Worm (Caenorhabditis elegans) whole organism, late embryonic: ENCODE results near the gene C55C3.8.

Experiments
- C08G9.2 ChIP-seq: sonication (generic microtip); optimal IDR thresholded peaks from 2 replicates; lab custom pipeline; 2016; ENCODE audit warnings: mild to moderate bottlenecking, missing genetic modification characterization, moderate library complexity, missing compliant biosample characterization
- C38D4.7 ChIP-seq: fragments of 200-800 bp; sonication (Bioruptor generic); optimal IDR thresholded peaks from 2 replicates; lab custom pipeline; 2018; ENCODE audit warnings: mild to moderate bottlenecking, missing genetic modification characterization, moderate library complexity, missing compliant biosample characterization
- K02D7.2 ChIP-seq: sonication (generic microtip); optimal IDR thresholded peaks from 2 replicates; lab custom pipeline; 2017; ENCODE audit warnings: mild to moderate bottlenecking, missing genetic modification characterization, missing compliant biosample characterization
- K09A11.1 ChIP-seq: sonication (generic microtip); optimal IDR thresholded peaks from 2 replicates; lab custom pipeline; 2017; ENCODE audit warnings: antibody characterized with exemption, mild to moderate bottlenecking, missing genetic modification characterization, missing compliant biosample characterization; ENCODE audit not compliant: insufficient read depth
- ama-1 ChIP-seq: fragments of 150-350 bp; optimal IDR thresholded peaks from 2 replicates; lab custom pipeline; 2014
- ceh-18 ChIP-seq: sonication (generic microtip); optimal IDR thresholded peaks from 2 replicates; lab custom pipeline; 2016; ENCODE audit warnings: missing genetic modification characterization, missing compliant biosample characterization
- ceh-2 ChIP-seq: sonication (generic microtip); optimal IDR thresholded peaks from 2 replicates; lab custom pipeline; 2016; ENCODE audit warnings: missing genotype, missing genetic modification characterization, missing compliant biosample characterization
- ceh-22 ChIP-seq: sonication (generic microtip); optimal IDR thresholded peaks from 2 replicates; lab custom pipeline; 2017; ENCODE audit warnings: missing biosample characterization, missing genetic modification characterization
- ceh-30 ChIP-seq: fragments of 150-350 bp; optimal IDR thresholded peaks from 2 replicates; lab custom pipeline; 2014; ENCODE audit warnings: missing biosample characterization, missing genetic modification characterization
- ceh-31 ChIP-seq: sonication (generic microtip); optimal IDR thresholded peaks from 2 replicates; lab custom pipeline; 2016; ENCODE audit warnings: missing genetic modification characterization, missing compliant biosample characterization
- ceh-34 ChIP-seq: sonication (generic microtip); optimal IDR thresholded peaks from 2 replicates; lab custom pipeline; 2016; ENCODE audit warnings: mild to moderate bottlenecking, missing genetic modification characterization, missing compliant biosample characterization
- ceh-45 ChIP-seq: fragments of 200-800 bp; sonication (Bioruptor generic); IDR thresholded peaks from 2 replicates; pipeline ENCODE4 v1.3.6; 2022; ENCODE audit warnings: missing genetic modification reagents, missing genetic modification characterization, missing compliant biosample characterization
- ceh-48 ChIP-seq: sonication (generic microtip); optimal IDR thresholded peaks from 2 replicates; lab custom pipeline; 2016; ENCODE audit warnings: missing genetic modification characterization, inconsistent platforms, missing compliant biosample characterization
- ceh-6 ChIP-seq: fragments of 200-800 bp; sonication (Bioruptor generic); optimal IDR thresholded peaks from 2 replicates; lab custom pipeline; 2018; ENCODE audit warnings: mild to moderate bottlenecking, missing genetic modification characterization, missing compliant biosample characterization
- ceh-9 ChIP-seq: sonication (generic microtip); optimal IDR thresholded peaks from 2 replicates; lab custom pipeline; 2016; ENCODE audit warnings: mild to moderate bottlenecking, missing genetic modification characterization, inconsistent platforms, missing compliant biosample characterization
- dmd-4 ChIP-seq: sonication (generic microtip); optimal IDR thresholded peaks from 2 replicates; lab custom pipeline; 2016; ENCODE audit warnings: borderline replicate concordance, missing genetic modification characterization, missing compliant biosample characterization
- elt-2 ChIP-seq: sonication (generic microtip); optimal IDR thresholded peaks from 2 replicates; lab custom pipeline; 2016; ENCODE audit warnings: missing genetic modification reagents, missing genetic modification characterization, missing compliant biosample characterization
- elt-4 ChIP-seq: sonication (generic microtip); optimal IDR thresholded peaks from 2 replicates; lab custom pipeline; 2016; ENCODE audit warnings: missing genetic modification characterization, missing compliant biosample characterization
- ets-4 ChIP-seq: sonication (generic microtip); optimal IDR thresholded peaks from 2 replicates; lab custom pipeline; 2016; ENCODE audit warnings: missing genetic modification characterization, missing compliant biosample characterization
- eyg-1 ChIP-seq: sonication (generic microtip); optimal IDR thresholded peaks from 2 replicates; lab custom pipeline; 2016; ENCODE audit warnings: missing genotype, missing genetic modification characterization, missing compliant biosample characterization
- fax-1 ChIP-seq: sonication (generic microtip); optimal IDR thresholded peaks from 2 replicates; lab custom pipeline; 2016; ENCODE audit warnings: missing genotype, missing genetic modification characterization, missing compliant biosample characterization
- fkh-10 ChIP-seq: fragments of 150-350 bp; optimal IDR thresholded peaks from 2 replicates; lab custom pipeline; 2014; ENCODE audit warnings: missing biosample characterization, missing genetic modification reagents, missing genetic modification characterization
- fkh-6 ChIP-seq: sonication (generic microtip); optimal IDR thresholded peaks from 2 replicates; lab custom pipeline; 2016; ENCODE audit warnings: missing genetic modification characterization, missing compliant biosample characterization
- gmeb-2 ChIP-seq: sonication (generic microtip); optimal IDR thresholded peaks from 2 replicates; lab custom pipeline; 2016; ENCODE audit warnings: missing genetic modification characterization, inconsistent platforms, missing compliant biosample characterization
- hlh-13 ChIP-seq: fragments of 200-800 bp; sonication (Bioruptor generic); optimal IDR thresholded peaks from 2 replicates; lab custom pipeline; 2018; ENCODE audit warnings: mild to moderate bottlenecking, missing genetic modification characterization, missing compliant biosample characterization
- hlh-15 ChIP-seq: sonication (generic microtip); optimal IDR thresholded peaks from 2 replicates; lab custom pipeline; 2016; ENCODE audit warnings: missing genetic modification characterization, missing compliant biosample characterization
- hlh-30 ChIP-seq: sonication (generic microtip); optimal IDR thresholded peaks from 2 replicates; lab custom pipeline; 2017; ENCODE audit warnings: antibody characterized with exemption, missing genetic modification characterization, missing compliant biosample characterization; ENCODE audit not compliant: insufficient read depth
- hlh-8 ChIP-seq: sonication (generic microtip); optimal IDR thresholded peaks from 2 replicates; lab custom pipeline; 2016; ENCODE audit warnings: missing genotype, missing genetic modification characterization, missing compliant biosample characterization
- lim-6 ChIP-seq: sonication (generic microtip); optimal IDR thresholded peaks from 2 replicates; lab custom pipeline; 2016; ENCODE audit warnings: missing genetic modification characterization, missing compliant biosample characterization
- madf-2 ChIP-seq: sonication (generic microtip); optimal IDR thresholded peaks from 2 replicates; lab custom pipeline; 2017; ENCODE audit warnings: missing genetic modification characterization, missing compliant biosample characterization
- mec-3 ChIP-seq: sonication (generic microtip); optimal IDR thresholded peaks from 2 replicates; lab custom pipeline; 2016; ENCODE audit warnings: borderline replicate concordance, missing genetic modification characterization, missing compliant biosample characterization
- nfya-1 ChIP-seq: sonication (generic microtip); optimal IDR thresholded peaks from 2 replicates; lab custom pipeline; 2017; ENCODE audit warnings: missing genetic modification characterization, mild to moderate bottlenecking, missing compliant biosample characterization, antibody characterized with exemption, moderate library complexity
- nhr-11 ChIP-seq: fragments of 150-350 bp; optimal IDR thresholded peaks from 2 replicates; lab custom pipeline; 2014; ENCODE audit warnings: missing biosample characterization, missing genetic modification characterization
- npax-4 ChIP-seq: sonication (generic microtip); optimal IDR thresholded peaks from 2 replicates; lab custom pipeline; 2016; ENCODE audit warnings: missing genetic modification characterization, missing compliant biosample characterization
- odd-2 ChIP-seq: sonication (generic microtip); optimal IDR thresholded peaks from 2 replicates; lab custom pipeline; 2017; ENCODE audit warnings: antibody characterized with exemption, mild to moderate bottlenecking, missing genetic modification characterization, missing compliant biosample characterization
- pag-3 ChIP-seq: sonication (generic microtip); optimal IDR thresholded peaks from 2 replicates; lab custom pipeline; 2016; ENCODE audit warnings: missing compliant biosample characterization, missing genetic modification characterization, borderline replicate concordance
- pat-9 ChIP-seq: fragments of 200-800 bp; sonication (Bioruptor generic); optimal IDR thresholded peaks from 2 replicates; lab custom pipeline; 2018; ENCODE audit warnings: mild to moderate bottlenecking, missing genetic modification characterization, moderate library complexity, missing compliant biosample characterization
- pha-2 ChIP-seq: sonication (generic microtip); optimal IDR thresholded peaks from 2 replicates; lab custom pipeline; 2017; ENCODE audit warnings: mild to moderate bottlenecking, missing genetic modification characterization, missing compliant biosample characterization
- pha-4 ChIP-seq: fragments of 150-350 bp; optimal IDR thresholded peaks from 2 replicates; lab custom pipeline; 2018; ENCODE audit warnings: missing biosample characterization, missing genetic modification reagents, missing genetic modification characterization
- pqm-1 ChIP-seq: sonication (generic microtip); optimal IDR thresholded peaks from 2 replicates; lab custom pipeline; 2016; ENCODE audit warnings: missing genetic modification characterization, missing compliant biosample characterization
- pros-1 ChIP-seq: fragments of 150-350 bp; optimal IDR thresholded peaks from 2 replicates; lab custom pipeline; 2014; ENCODE audit warnings: missing biosample characterization, missing genetic modification reagents, missing genetic modification characterization
- ref-2 ChIP-seq: sonication (generic microtip); optimal IDR thresholded peaks from 2 replicates; lab custom pipeline; 2016; ENCODE audit warnings: missing genetic modification characterization, missing compliant biosample characterization
- rnt-1 ChIP-seq: sonication (generic microtip); optimal IDR thresholded peaks from 2 replicates; lab custom pipeline; 2016; ENCODE audit warnings: missing genetic modification characterization, missing compliant biosample characterization
- sdc-2 ChIP-seq: sonication (generic microtip); optimal IDR thresholded peaks from 2 replicates; lab custom pipeline; 2016; ENCODE audit warnings: missing genotype, missing genetic modification characterization, missing compliant biosample characterization
- sox-2 ChIP-seq: fragments of 200-800 bp; sonication (Bioruptor generic); IDR thresholded peaks from 2 replicates; pipeline ENCODE4 v1.3.6; 2022; ENCODE audit warnings: missing genetic modification reagents, missing genetic modification characterization, missing compliant biosample characterization
- sox-4 ChIP-seq: sonication (generic microtip); optimal IDR thresholded peaks from 2 replicates; lab custom pipeline; 2017; ENCODE audit warnings: mild to moderate bottlenecking, missing genetic modification characterization, inconsistent platforms, missing compliant biosample characterization
- tbx-2 ChIP-seq: sonication (generic microtip); optimal IDR thresholded peaks from 2 replicates; lab custom pipeline; 2016; ENCODE audit warnings: missing genetic modification characterization, missing compliant biosample characterization
- ttx-3 ChIP-seq: sonication (generic microtip); optimal IDR thresholded peaks from 2 replicates; lab custom pipeline; 2016; ENCODE audit warnings: missing genetic modification reagents, missing genetic modification characterization, missing compliant biosample characterization
- unc-3 ChIP-seq, 2 experiments: fragments of 200-800 bp in 1 of 2; sonication (Bioruptor generic) in 1 of 2; sonication (generic microtip) in 1 of 2; conservative IDR thresholded peaks in 1 of 2; optimal IDR thresholded peaks in 1 of 2; 2 replicates each; pipeline versions ENCODE4 v1.3.6 to Lab custom; 2016 to 2022; ENCODE audit warnings: missing compliant biosample characterization in 2 of 2, missing genetic modification characterization in 2 of 2, missing genetic modification reagents in 1 of 2
- unc-42 ChIP-seq: sonication (generic microtip); optimal IDR thresholded peaks from 2 replicates; lab custom pipeline; 2016; ENCODE audit warnings: missing genotype, missing genetic modification characterization, missing compliant biosample characterization
- unc-86 ChIP-seq: sonication (generic microtip); optimal IDR thresholded peaks from 2 replicates; lab custom pipeline; 2016; ENCODE audit warnings: missing genetic modification characterization, missing compliant biosample characterization
- zip-5 ChIP-seq: sonication (generic microtip); optimal IDR thresholded peaks from 2 replicates; lab custom pipeline; 2016; ENCODE audit warnings: missing genetic modification characterization, missing compliant biosample characterization
- ztf-16 ChIP-seq: sonication (generic microtip); optimal IDR thresholded peaks from 2 replicates; lab custom pipeline; 2017; ENCODE audit warnings: missing genetic modification characterization, missing compliant biosample characterization

The C55C3.8 gene

ce11 chrIV:5657126-5657666, 33.6 kb upstream of the C55C3.8 start:
- TF ChIP-seq npax-4 (no peak), hlh-13 (GFP tag; lab: Kevin White, UChicago) (no peak), ceh-48 (tag; lab: Kevin White, UChicago) (no peak), odd-2 (tag; lab: Kevin White, UChicago) (no peak), ceh-31 (peak; percentile 35), hlh-8 (tag; lab: Kevin White, UChicago) (no peak), hlh-15 (tag; lab: Kevin White, UChicago) (no peak), pqm-1 (tag; lab: Kevin White, UChicago) (no peak), elt-4 (tag; lab: Kevin White, UChicago) (no peak), fkh-6 (tag; lab: Kevin White, UChicago) (no peak), pha-4 (tag; lab: Kevin White, UChicago) (no peak), rnt-1 (peak; percentile 49), unc-42 (tag; lab: Kevin White, UChicago) (peak; percentile 25), ref-2 (tag; lab: Kevin White, UChicago) (peak; percentile 46), ama-1 (lab: Kevin White, UChicago) (no peak), ets-4 (no peak), pros-1 (tag; lab: Kevin White, UChicago) (no peak), fkh-10 (GFP tag; lab: Kevin White, UChicago) (no peak), dmd-4 (tag; lab: Kevin White, UChicago) (no peak), ceh-6 (no peak), pag-3 (no peak), madf-2 (tag; lab: Kevin White, UChicago) (no peak), elt-2 (tag; lab: Kevin White, UChicago) (peak; percentile 64), sox-2 (no peak), K02D7.2 (tag; lab: Kevin White, UChicago) (no peak), sdc-2 (tag; lab: Kevin White, UChicago) (no peak), pha-2 (no peak), eyg-1 (tag; lab: Kevin White, UChicago) (no peak), tbx-2 (tag; lab: Kevin White, UChicago) (peak; percentile 50), unc-86 (no peak), zip-5 (tag; lab: Kevin White, UChicago) (no peak), ceh-22 (tag; lab: Kevin White, UChicago) (no peak), ceh-9 (tag; lab: Kevin White, UChicago) (no peak), lim-6 (tag; lab: Kevin White, UChicago) (no peak), pat-9 (no peak), ceh-34 (tag; lab: Kevin White, UChicago) (peak; percentile 43), hlh-30 (tag; lab: Kevin White, UChicago) (peak; percentile 88), C38D4.7 (GFP tag; lab: Kevin White, UChicago) (no peak), ceh-30 (tag; lab: Kevin White, UChicago) (peak; percentile 91), nfya-1 (tag; lab: Kevin White, UChicago) (peak; percentile 79), ceh-45 (GFP tag; lab: Robert Waterston, UW) (no peak), ceh-18 (tag; lab: Kevin White, UChicago) (peak; percentile 71), mec-3 (tag; lab: Kevin White, UChicago) (no peak), K09A11.1 (tag; lab: Kevin White, UChicago) (no peak), sox-4 (no peak), ttx-3 (tag; lab: Kevin White, UChicago) (no peak), ztf-16 (tag; lab: Kevin White, UChicago) (peak; percentile 34), fax-1 (tag; lab: Kevin White, UChicago) (no peak), C08G9.2 (no peak), gmeb-2 (tag; lab: Kevin White, UChicago) (no peak), nhr-11 (tag; lab: Kevin White, UChicago) (no peak), unc-3 (GFP tag; conservative IDR thresholded peaks at IDR 0.05; lab: Robert Waterston, UW) (no peak), unc-3 (tag; optimal IDR thresholded peaks at IDR 0.05; lab: Kevin White, UChicago) (no peak), ceh-2 (tag; lab: Kevin White, UChicago) (no peak)
